Fruit fly (Drosophila melanogaster): ENCODE results near the gene CG15731.

Gene CG15731

DNA sequence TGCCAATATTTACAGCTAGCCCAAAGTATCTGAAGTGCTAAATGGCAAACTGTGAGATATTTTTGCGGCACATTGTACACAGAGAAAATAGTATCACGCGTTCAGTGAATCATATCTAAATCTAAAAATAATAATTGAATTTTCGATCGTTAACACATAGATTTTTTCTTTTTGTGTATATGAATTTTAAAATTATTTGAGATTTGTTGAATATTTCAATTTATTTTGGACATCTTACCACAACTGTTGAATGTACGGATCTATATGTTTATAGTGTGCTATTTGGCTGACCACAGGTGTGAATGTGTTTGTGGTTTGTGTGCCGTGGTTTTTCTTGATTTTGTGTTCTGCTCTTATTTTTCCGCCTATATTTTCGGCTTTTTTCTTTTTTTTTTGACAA is 12.2 kb upstream of the CG15731 start (continued):
- TF ChIP-seq kah (GFP tag; optimal IDR thresholded peaks at IDR 0.05), result no peak
- no peak for TF ChIP-seq disco-r (GFP tag; optimal IDR thresholded peaks at IDR 0.05)
- TF ChIP-seq zfh1 (GFP tag; IDR thresholded peaks at IDR 0.05), result 0 out of 3 replicates have a peak, but pooled peaks have one; percentile 52
- peak in 1 of 3 experiments; percentile 18 for TF ChIP-seq lola (GFP tag; optimal IDR thresholded peaks at IDR 0.05)
- TF ChIP-seq CG1792 (GFP tag; optimal IDR thresholded peaks at IDR 0.05), result no peak
- 0 out of 2 replicates have a peak, but pooled peaks have one; percentile 8 for TF ChIP-seq CG31224 (GFP tag; IDR thresholded peaks at IDR 0.05)
- no peak for TF ChIP-seq Atf3 (GFP tag; optimal IDR thresholded peaks at IDR 0.05)
- no peak for TF ChIP-seq bigmax (GFP tag; optimal IDR thresholded peaks at IDR 0.05)
- peak; percentile 61 for TF ChIP-seq CG14014 (GFP tag; IDR thresholded peaks at IDR 0.05)
- TF ChIP-seq CG18011 (GFP tag; optimal IDR thresholded peaks at IDR 0.05), result no peak
- TF ChIP-seq Adf1 (GFP tag; IDR thresholded peaks at IDR 0.05), result no peak; the same call in 1 of the 2 replicates
- TF ChIP-seq cad (GFP tag; optimal IDR thresholded peaks at IDR 0.05), result no peak
- TF ChIP-seq luna (GFP tag; optimal IDR thresholded peaks at IDR 0.05), result no peak
- no peak for TF ChIP-seq CG7963 (GFP tag; IDR thresholded peaks at IDR 0.05; ENCODE audit: partially characterized antibody)
- TF ChIP-seq CG15601 (tag; optimal IDR thresholded peaks at IDR 0.05), result no peak
- peak; percentile 23 for TF ChIP-seq nau (GFP tag; optimal IDR thresholded peaks at IDR 0.05)
- no peak for TF ChIP-seq Bteb2 (GFP tag; optimal IDR thresholded peaks at IDR 0.05)
- no peak for TF ChIP-seq ERR (GFP tag; optimal IDR thresholded peaks at IDR 0.05)
- TF ChIP-seq tll (GFP tag; optimal IDR thresholded peaks at IDR 0.05), result no peak
- peak; percentile 65 for TF ChIP-seq zfh2 (GFP tag; optimal IDR thresholded peaks at IDR 0.05)
- TF ChIP-seq Dek (tag; optimal IDR thresholded peaks at IDR 0.05), result peak; percentile 50
- peak; percentile 65; the same call in 2 of the 3 replicates for TF ChIP-seq dysf (GFP tag; IDR thresholded peaks at IDR 0.05)
- TF ChIP-seq CG18476 (GFP tag; optimal IDR thresholded peaks at IDR 0.05), result peak; percentile 67
- TF ChIP-seq Tbp (GFP tag; optimal IDR thresholded peaks at IDR 0.05), result no peak
- TF ChIP-seq Bdp1 (GFP tag; optimal IDR thresholded peaks at IDR 0.05), result no peak
- peak; percentile 30; the same call in 1 of the 2 replicates for TF ChIP-seq CG11247 (GFP tag; IDR thresholded peaks at IDR 0.05)
- no peak for TF ChIP-seq CG31365 (tag; optimal IDR thresholded peaks at IDR 0.05)
- peak; percentile 80 for TF ChIP-seq Meics (GFP tag; optimal IDR thresholded peaks at IDR 0.05)
- no peak for TF ChIP-seq CG34422 (GFP tag; IDR thresholded peaks at IDR 0.05)
- no peak for TF ChIP-seq insv (GFP tag; optimal IDR thresholded peaks at IDR 0.05)
- TF ChIP-seq HmgD (GFP tag; optimal IDR thresholded peaks at IDR 0.05), result no peak
- 0 out of 3 replicates have a peak, but pooled peaks have one; percentile 33 for TF ChIP-seq CG2889 (GFP tag; IDR thresholded peaks at IDR 0.05)
- TF ChIP-seq D19B (GFP tag; optimal IDR thresholded peaks at IDR 0.05), result peak; percentile 54
- peak; percentile 57 for TF ChIP-seq run (tag; optimal IDR thresholded peaks at IDR 0.05)
- no peak for TF ChIP-seq CG30020 (tag; optimal IDR thresholded peaks at IDR 0.05)
- TF ChIP-seq Neu2 (GFP tag; optimal IDR thresholded peaks at IDR 0.05; ENCODE audit: borderline replicate concordance), result no peak
- TF ChIP-seq az2 (GFP tag; optimal IDR thresholded peaks at IDR 0.05), result peak; percentile 42
- peak; percentile 37; the same call in 1 of the 2 replicates for TF ChIP-seq CG14667 (GFP tag; IDR thresholded peaks at IDR 0.05)
- peak; percentile 14 for TF ChIP-seq Antp (GFP tag; optimal IDR thresholded peaks at IDR 0.05)
- peak; percentile 36 for TF ChIP-seq CG16815 (GFP tag; optimal IDR thresholded peaks at IDR 0.05)
- TF ChIP-seq Six4 (GFP tag; optimal IDR thresholded peaks at IDR 0.05), result peak; percentile 50
- 0 out of 2 replicates have a peak, but pooled peaks have one; percentile 18 for TF ChIP-seq peb (GFP tag; IDR thresholded peaks at IDR 0.05)
- TF ChIP-seq CG17802 (tag; optimal IDR thresholded peaks at IDR 0.05), result no peak
- peak; percentile 40 to 73 for TF ChIP-seq Hr51 (GFP tag; optimal IDR thresholded peaks at IDR 0.05)
- no peak for TF ChIP-seq CG31388 (GFP tag; optimal IDR thresholded peaks at IDR 0.05)
- TF ChIP-seq PHDP (tag; optimal IDR thresholded peaks at IDR 0.05), result peak; percentile 58
- TF ChIP-seq emc (GFP tag; optimal IDR thresholded peaks at IDR 0.05), result no peak
- TF ChIP-seq HHEX (GFP tag; optimal IDR thresholded peaks at IDR 0.05), result peak; percentile 68
- TF ChIP-seq dati (GFP tag; IDR thresholded peaks at IDR 0.05), result no peak
- no peak for TF ChIP-seq grn (GFP tag; optimal IDR thresholded peaks at IDR 0.05)
- TF ChIP-seq Gsc (GFP tag; IDR thresholded peaks at IDR 0.05), result no peak
